Worm (Caenorhabditis elegans): ENCODE results near the gene C01B10.9.

- TF ChIP-seq nhr-237 (tag; optimal IDR thresholded peaks at IDR 0.05) (no peak), nhr-11 (tag; optimal IDR thresholded peaks at IDR 0.05) (no peak), alr-1 (tag; optimal IDR thresholded peaks at IDR 0.05) (no peak), ceh-16 (tag; optimal IDR thresholded peaks at IDR 0.05) (no peak), skn-1 (tag; optimal IDR thresholded peaks at IDR 0.05) (no peak)
Measured at ce11 chrIV:6627798-6628197, 4.2 kb upstream of the C01B10.9 start, which contains the start of gene cest-5.2.
